Worm (Caenorhabditis elegans) whole organism, early embryonic: ENCODE measurements around the gene F46C3.2.

Experiments
- B0310.2 ChIP-seq: sonication (generic microtip); optimal IDR thresholded peaks from 2 replicates; lab custom pipeline; 2016; ENCODE audit warnings: mild to moderate bottlenecking, missing genetic modification characterization, missing compliant biosample characterization
- F13C5.2 ChIP-seq: sonication (generic microtip); optimal IDR thresholded peaks from 2 replicates; lab custom pipeline; 2017; ENCODE audit warnings: mild to moderate bottlenecking, missing genetic modification characterization, inconsistent platforms, missing compliant biosample characterization
- aly-1 ChIP-seq: sonication (generic microtip); optimal IDR thresholded peaks from 2 replicates; lab custom pipeline; 2016; ENCODE audit warnings: missing genetic modification characterization, missing compliant biosample characterization
- ama-1 ChIP-seq: fragments of 150-350 bp; optimal IDR thresholded peaks from 2 replicates; lab custom pipeline; 2014
- ceh-13 ChIP-seq: fragments of 200-800 bp; sonication (Bioruptor generic); optimal IDR thresholded peaks from 2 replicates; lab custom pipeline; 2018; ENCODE audit warnings: mild to moderate bottlenecking, missing genetic modification characterization, missing compliant biosample characterization
- ceh-36 ChIP-seq: sonication (generic microtip); optimal IDR thresholded peaks from 2 replicates; lab custom pipeline; 2016; ENCODE audit warnings: missing genetic modification characterization, inconsistent platforms, missing compliant biosample characterization
- ets-7 ChIP-seq: sonication (generic microtip); optimal IDR thresholded peaks from 2 replicates; lab custom pipeline; 2016; ENCODE audit warnings: missing genotype, missing genetic modification characterization, missing compliant biosample characterization
- flt-1 ChIP-seq: fragments of 200-800 bp; sonication (Bioruptor generic); IDR thresholded peaks from 2 replicates; pipeline ENCODE4 v1.3.6; 2022; ENCODE audit warnings: missing genetic modification characterization, missing compliant biosample characterization
- hmbx-1 ChIP-seq: sonication (generic microtip); optimal IDR thresholded peaks from 2 replicates; lab custom pipeline; 2016; ENCODE audit warnings: mild to moderate bottlenecking, missing genetic modification characterization, missing compliant biosample characterization
- hmg-4 ChIP-seq: fragments of 200-800 bp; sonication (Bioruptor generic); optimal IDR thresholded peaks from 2 replicates; lab custom pipeline; 2018; ENCODE audit warnings: mild to moderate bottlenecking, missing genetic modification characterization, missing compliant biosample characterization
- hnd-1 ChIP-seq: sonication (generic microtip); optimal IDR thresholded peaks from 2 replicates; lab custom pipeline; 2016; ENCODE audit warnings: missing genetic modification characterization, missing compliant biosample characterization
- pes-1 ChIP-seq: fragments of 200-800 bp; sonication (Bioruptor generic); IDR thresholded peaks from 2 replicates; pipeline ENCODE4 v1.3.6; 2022; ENCODE audit warnings: missing genetic modification reagents, missing genetic modification characterization, missing compliant biosample characterization
- scrt-1 ChIP-seq: fragments of 200-800 bp; sonication (Bioruptor generic); IDR thresholded peaks from 2 replicates; pipeline ENCODE4 v1.3.6; 2022; ENCODE audit warnings: missing genetic modification characterization, missing compliant biosample characterization
- sea-1 ChIP-seq: fragments of 200-800 bp; sonication (Bioruptor generic); conservative IDR thresholded peaks from 2 replicates; pipeline ENCODE4 v1.3.6; 2022; ENCODE audit warnings: missing genetic modification characterization, missing compliant biosample characterization
- tbx-11 ChIP-seq: fragments of 200-800 bp; sonication (Bioruptor generic); IDR thresholded peaks from 2 replicates; pipeline ENCODE4 v1.3.6; 2022; ENCODE audit warnings: missing genetic modification characterization, missing compliant biosample characterization
- tbx-37 ChIP-seq: fragments of 200-800 bp; sonication (Bioruptor generic); conservative IDR thresholded peaks from 2 replicates; pipeline ENCODE4 v1.3.6; 2022; ENCODE audit warnings: missing genetic modification reagents, missing genetic modification characterization, missing compliant biosample characterization
- tra-4 ChIP-seq: sonication (generic microtip); optimal IDR thresholded peaks from 2 replicates; lab custom pipeline; 2017; ENCODE audit warnings: missing genetic modification characterization, missing compliant biosample characterization

The F46C3.2 gene

DNA sequence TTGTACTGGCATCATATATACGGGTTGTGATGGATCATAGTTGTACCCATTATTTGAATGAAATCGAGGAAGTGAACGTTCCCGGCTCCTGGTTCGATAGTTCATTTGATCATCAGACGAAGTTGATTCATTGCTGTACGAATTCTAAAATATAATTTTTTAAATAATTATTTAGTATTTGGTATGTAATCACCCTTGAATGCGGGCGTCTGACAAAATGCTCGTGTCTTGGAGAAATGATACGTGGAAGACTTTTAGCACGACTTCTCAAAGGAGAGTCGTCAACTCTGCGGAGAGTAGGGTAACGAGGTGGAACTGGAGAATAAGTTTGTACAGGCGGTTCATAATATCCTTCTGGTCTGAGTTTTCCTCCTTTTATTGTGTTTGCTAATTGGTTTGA is 9.0 kb upstream of the F46C3.2 start:
- TF ChIP-seq scrt-1 (GFP tag; lab: Robert Waterston, UW), result no peak
- no peak for TF ChIP-seq aly-1 (tag; lab: Kevin White, UChicago)
- TF ChIP-seq ets-7, result no peak
- no peak for TF ChIP-seq tbx-37 (GFP tag; lab: Robert Waterston, UW)
- no peak for TF ChIP-seq F13C5.2 (tag; lab: Kevin White, UChicago)
- no peak for TF ChIP-seq pes-1
- no peak for TF ChIP-seq hmbx-1 (tag; lab: Kevin White, UChicago)
- TF ChIP-seq tra-4, result no peak
- TF ChIP-seq flt-1 (GFP tag; lab: Robert Waterston, UW), result no peak
- TF ChIP-seq ama-1 (lab: Kevin White, UChicago), result no peak
- no peak for TF ChIP-seq B0310.2 (tag; lab: Kevin White, UChicago)
- no peak for TF ChIP-seq sea-1 (GFP tag; lab: Robert Waterston, UW)
- no peak for TF ChIP-seq tbx-11 (GFP tag; lab: Robert Waterston, UW)

DNA sequence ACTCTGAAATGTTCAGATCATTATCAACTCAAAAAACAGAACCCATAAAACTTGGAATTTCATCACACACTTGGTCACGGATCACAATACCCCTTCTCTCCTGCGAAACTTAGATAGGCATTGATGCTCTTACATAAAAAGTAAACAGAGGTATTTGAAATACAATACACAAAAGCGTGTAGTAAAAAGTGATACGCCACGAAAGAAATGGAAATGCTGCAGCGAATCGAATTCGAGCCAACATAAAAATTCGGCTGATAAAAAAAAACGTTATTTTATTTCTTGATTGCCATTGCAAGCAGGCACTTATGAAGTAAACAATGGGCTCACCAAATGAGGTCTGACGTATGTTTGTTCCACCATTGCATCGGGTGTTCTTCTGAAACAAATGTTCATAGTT is 8.1 kb upstream of the F46C3.2 start:
- no peak for TF ChIP-seq F13C5.2 (tag; lab: Kevin White, UChicago)
- TF ChIP-seq sea-1 (GFP tag; lab: Robert Waterston, UW), result no peak
- TF ChIP-seq hnd-1 (tag; lab: Kevin White, UChicago), result no peak
- TF ChIP-seq tbx-37 (GFP tag; lab: Robert Waterston, UW), result no peak
- no peak for TF ChIP-seq B0310.2 (tag; lab: Kevin White, UChicago)
- TF ChIP-seq flt-1 (GFP tag; lab: Robert Waterston, UW), result no peak
- no peak for TF ChIP-seq pes-1
- TF ChIP-seq tra-4, result no peak
- no peak for TF ChIP-seq hmbx-1 (tag; lab: Kevin White, UChicago)
- no peak for TF ChIP-seq hmg-4 (GFP tag; lab: Kevin White, UChicago)
- no peak for TF ChIP-seq aly-1 (tag; lab: Kevin White, UChicago)
- TF ChIP-seq ceh-13, result no peak
- no peak for TF ChIP-seq ets-7
- no peak for TF ChIP-seq scrt-1 (GFP tag; lab: Robert Waterston, UW)
- no peak for TF ChIP-seq tbx-11 (GFP tag; lab: Robert Waterston, UW)
- no peak for TF ChIP-seq ama-1 (lab: Kevin White, UChicago)
- no peak for TF ChIP-seq ceh-36 (tag; lab: Kevin White, UChicago)

DNA sequence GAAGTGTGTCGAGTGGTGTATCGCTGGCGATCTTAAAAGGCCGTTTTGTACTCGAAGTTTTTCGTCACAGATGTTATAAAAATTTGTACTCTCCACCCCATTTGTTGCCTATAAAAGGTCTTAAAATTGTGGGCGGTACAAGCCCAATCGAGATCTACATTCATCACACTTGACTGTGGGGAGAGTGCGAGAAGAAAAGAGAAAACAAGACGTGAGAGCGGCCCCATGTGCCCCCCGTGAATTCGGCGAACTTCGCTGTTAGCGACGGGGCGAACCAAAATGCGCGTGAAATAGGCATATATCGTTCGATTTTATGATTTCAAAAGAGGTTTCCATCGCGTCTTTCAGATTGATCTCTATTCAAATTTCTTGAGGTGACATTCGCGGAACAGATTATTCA is 1.4 kb upstream of the F46C3.2 start, which contains the start of gene F46C3.6:
Gene F46C3.6, minus strand, starts transcription at position 87 of the 400 bp plus-strand sequence.
- TF ChIP-seq ceh-13 (no peak), tbx-37 (GFP tag; lab: Robert Waterston, UW) (no peak), B0310.2 (tag; lab: Kevin White, UChicago) (no peak), aly-1 (tag; lab: Kevin White, UChicago) (no peak), scrt-1 (GFP tag; lab: Robert Waterston, UW) (no peak), F13C5.2 (tag; lab: Kevin White, UChicago) (no peak), ets-7 (no peak), tra-4 (no peak), pes-1 (no peak), ama-1 (lab: Kevin White, UChicago) (no peak), hmg-4 (GFP tag; lab: Kevin White, UChicago) (no peak), hmbx-1 (tag; lab: Kevin White, UChicago) (no peak), flt-1 (GFP tag; lab: Robert Waterston, UW) (no peak), tbx-11 (GFP tag; lab: Robert Waterston, UW) (no peak), sea-1 (GFP tag; lab: Robert Waterston, UW) (no peak), hnd-1 (tag; lab: Kevin White, UChicago) (no peak), ceh-36 (tag; lab: Kevin White, UChicago) (no peak)

DNA sequence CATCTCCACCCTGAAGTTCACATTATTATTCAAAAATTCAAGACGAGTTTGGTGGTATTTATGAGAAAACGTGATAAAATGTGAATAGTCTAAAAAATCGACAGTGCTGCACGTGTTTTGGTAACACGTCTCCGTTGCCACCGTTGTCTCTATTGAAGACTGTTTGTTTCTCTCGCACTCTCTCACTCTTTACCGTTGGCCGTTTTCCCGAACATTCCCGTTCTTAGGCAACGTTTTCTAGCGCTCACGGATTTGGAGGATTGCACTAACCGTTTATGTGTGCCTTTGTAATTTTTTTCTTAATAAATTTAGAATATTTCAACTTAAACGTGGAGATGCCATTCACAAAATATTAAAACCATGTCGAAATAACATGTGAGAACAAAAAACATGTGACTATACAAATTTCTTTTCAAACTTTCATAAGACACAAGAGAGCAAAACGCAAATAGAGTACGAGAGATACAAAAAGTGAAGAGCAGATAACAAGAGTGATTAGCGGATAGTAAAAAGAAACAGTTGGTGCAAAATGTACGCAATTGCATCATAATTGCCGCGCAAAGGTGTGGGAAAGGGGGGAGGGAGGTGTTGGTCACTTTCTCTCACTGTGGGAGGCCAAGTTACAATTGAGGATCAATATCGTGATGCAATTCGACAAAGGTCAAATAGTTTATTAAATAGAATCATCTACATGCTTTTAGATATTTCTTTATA is 3.6 kb downstream of the F46C3.2 start, which contains the start of gene pek-1:
Gene pek-1, minus strand, starts transcription at position 51 of the 714 bp plus-strand sequence.
- TF ChIP-seq aly-1 (tag; lab: Kevin White, UChicago) (no peak), hmbx-1 (tag; lab: Kevin White, UChicago) (no peak), ets-7 (no peak), ceh-36 (tag; lab: Kevin White, UChicago) (no peak), ceh-13 (no peak), sea-1 (GFP tag; lab: Robert Waterston, UW) (no peak), flt-1 (GFP tag; lab: Robert Waterston, UW) (no peak), tra-4 (no peak), tbx-37 (GFP tag; lab: Robert Waterston, UW) (no peak), scrt-1 (GFP tag; lab: Robert Waterston, UW) (no peak), F13C5.2 (tag; lab: Kevin White, UChicago) (no peak), ama-1 (lab: Kevin White, UChicago) (no peak), B0310.2 (tag; lab: Kevin White, UChicago) (no peak), hnd-1 (tag; lab: Kevin White, UChicago) (no peak), hmg-4 (GFP tag; lab: Kevin White, UChicago) (no peak), tbx-11 (GFP tag; lab: Robert Waterston, UW) (no peak), pes-1 (no peak)

DNA sequence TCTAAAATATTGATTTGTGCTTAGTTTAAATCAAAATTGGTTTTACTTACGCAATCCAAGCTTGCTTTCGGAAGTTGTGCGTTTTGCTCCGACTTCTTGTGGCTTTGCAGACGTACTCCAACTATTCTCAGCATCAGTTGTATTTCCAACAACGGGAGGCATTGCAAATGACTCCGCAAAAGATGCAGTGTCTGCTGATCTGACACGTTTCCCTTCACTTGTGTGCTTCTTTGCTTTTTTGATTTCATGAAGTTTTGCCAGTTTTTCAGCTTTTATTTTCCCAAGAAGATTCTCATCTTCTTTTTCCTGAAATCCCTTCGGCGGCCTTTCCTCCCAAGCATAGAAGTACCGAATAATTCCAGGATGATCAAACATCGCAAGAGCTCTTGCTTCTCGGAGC is 6.9 kb downstream of the F46C3.2 start:
- no peak for TF ChIP-seq hmg-4 (GFP tag; lab: Kevin White, UChicago)
- TF ChIP-seq B0310.2 (tag; lab: Kevin White, UChicago), result no peak
- TF ChIP-seq pes-1, result no peak
- no peak for TF ChIP-seq ama-1 (lab: Kevin White, UChicago)
- no peak for TF ChIP-seq hnd-1 (tag; lab: Kevin White, UChicago)
- no peak for TF ChIP-seq ceh-13
- TF ChIP-seq scrt-1 (GFP tag; lab: Robert Waterston, UW), result no peak
- no peak for TF ChIP-seq flt-1 (GFP tag; lab: Robert Waterston, UW)
- TF ChIP-seq tbx-11 (GFP tag; lab: Robert Waterston, UW), result no peak
- no peak for TF ChIP-seq F13C5.2 (tag; lab: Kevin White, UChicago)
- no peak for TF ChIP-seq ets-7
- TF ChIP-seq aly-1 (tag; lab: Kevin White, UChicago), result no peak
- no peak for TF ChIP-seq tbx-37 (GFP tag; lab: Robert Waterston, UW)
- TF ChIP-seq ceh-36 (tag; lab: Kevin White, UChicago), result no peak
- TF ChIP-seq sea-1 (GFP tag; lab: Robert Waterston, UW), result no peak
- TF ChIP-seq tra-4, result no peak
- TF ChIP-seq hmbx-1 (tag; lab: Kevin White, UChicago), result no peak

DNA sequence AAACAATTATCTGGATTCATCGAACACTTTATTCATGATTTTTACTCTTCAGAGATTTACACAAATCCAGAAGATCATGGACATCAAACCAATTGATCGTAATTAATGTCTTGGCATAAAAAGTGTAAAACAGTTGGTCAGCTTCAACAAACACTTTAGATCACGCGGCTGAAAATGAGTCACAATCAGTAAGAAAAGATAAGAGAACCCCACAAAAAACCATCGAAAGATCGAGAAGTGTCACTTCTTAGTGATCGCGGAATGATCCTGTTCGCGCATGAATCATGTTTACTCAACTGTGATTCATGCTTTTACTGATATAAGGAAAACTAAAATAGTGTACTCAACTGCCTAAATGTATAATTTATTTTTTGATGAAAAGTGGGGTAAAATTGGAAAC is 9.1 kb downstream of the F46C3.2 start:
- TF ChIP-seq aly-1 (tag; lab: Kevin White, UChicago) (no peak), tbx-11 (GFP tag; lab: Robert Waterston, UW) (no peak), F13C5.2 (tag; lab: Kevin White, UChicago) (no peak), tra-4 (no peak), ets-7 (no peak), B0310.2 (tag; lab: Kevin White, UChicago) (no peak), ceh-36 (tag; lab: Kevin White, UChicago) (no peak), hmbx-1 (tag; lab: Kevin White, UChicago) (no peak), hnd-1 (tag; lab: Kevin White, UChicago) (no peak), ceh-13 (no peak), pes-1 (no peak)
